Fruit fly (Drosophila melanogaster) whole organism, prepupa: ENCODE data around the gene org-1.

ENCODE experiments used
- Blimp-1 ChIP-seq: fragments of 200-800 bp; sonication (Bioruptor generic); optimal IDR thresholded peaks from 3 replicates; lab custom pipeline; 2017; ENCODE audit warnings: missing biosample characterization, missing genetic modification characterization, mild to moderate bottlenecking, moderate library complexity, missing genetic modification reagents
- CG11762 ChIP-seq: fragments of 200-800 bp; sonication (Bioruptor generic); optimal IDR thresholded peaks from 3 replicates; lab custom pipeline; 2016; ENCODE audit warnings: missing biosample characterization, missing genetic modification characterization; ENCODE audit not compliant: insufficient read depth
- Hr39 ChIP-seq: fragments of 200-800 bp; sonication (Bioruptor generic); optimal IDR thresholded peaks from 2 replicates; lab custom pipeline; 2016; ENCODE audit warnings: missing biosample characterization, missing genetic modification characterization
- OdsH ChIP-seq: fragments of 200-800 bp; sonication (Bioruptor generic); optimal IDR thresholded peaks from 3 replicates; lab custom pipeline; 2016; ENCODE audit warnings: missing biosample characterization, missing genetic modification characterization
- Smox ChIP-seq: fragments of 200-800 bp; sonication (Bioruptor generic); optimal IDR thresholded peaks from 3 replicates; lab custom pipeline; 2016; ENCODE audit warnings: missing biosample characterization, missing genetic modification characterization
- Sox14 ChIP-seq: fragments of 200-800 bp; sonication (Bioruptor generic); optimal IDR thresholded peaks from 3 replicates; lab custom pipeline; 2016; ENCODE audit warnings: missing biosample characterization, missing genetic modification characterization
- svp ChIP-seq: fragments of 200-800 bp; sonication (Bioruptor generic); peaks from one replicate; lab custom pipeline; 2016; ENCODE audit warnings: missing biosample characterization, missing genetic modification characterization

- TF ChIP-seq svp (GFP tag; lab: Kevin White, UChicago) (no peak), CG11762 (GFP tag; lab: Kevin White, UChicago) (no peak), Blimp-1 (GFP tag; lab: Kevin White, UChicago) (no peak), OdsH (no peak), Sox14 (GFP tag; lab: Kevin White, UChicago) (no peak), Hr39 (GFP tag; lab: Kevin White, UChicago) (no peak), Smox (GFP tag; lab: Kevin White, UChicago) (no peak)
These were observed 46.5 kb upstream of the org-1 start for dm6 chrX:8501374-8501773.
